Worm (Caenorhabditis elegans) whole organism, late embryonic: ENCODE measurements around the gene hlh-6.

Experiments
- che-1 ChIP-seq: sonication (generic microtip); optimal IDR thresholded peaks from 2 replicates; lab custom pipeline; 2016; ENCODE audit warnings: mild to moderate bottlenecking, missing genetic modification characterization, missing compliant biosample characterization
- elt-2 ChIP-seq: sonication (generic microtip); optimal IDR thresholded peaks from 2 replicates; lab custom pipeline; 2016; ENCODE audit warnings: missing genetic modification reagents, missing genetic modification characterization, missing compliant biosample characterization
- ets-4 ChIP-seq: sonication (generic microtip); optimal IDR thresholded peaks from 2 replicates; lab custom pipeline; 2016; ENCODE audit warnings: missing genetic modification characterization, missing compliant biosample characterization
- fkh-10 ChIP-seq: fragments of 150-350 bp; optimal IDR thresholded peaks from 2 replicates; lab custom pipeline; 2014; ENCODE audit warnings: missing biosample characterization, missing genetic modification reagents, missing genetic modification characterization
- hlh-13 ChIP-seq: fragments of 200-800 bp; sonication (Bioruptor generic); optimal IDR thresholded peaks from 2 replicates; lab custom pipeline; 2018; ENCODE audit warnings: mild to moderate bottlenecking, missing genetic modification characterization, missing compliant biosample characterization
- hlh-30 ChIP-seq: sonication (generic microtip); optimal IDR thresholded peaks from 2 replicates; lab custom pipeline; 2017; ENCODE audit warnings: antibody characterized with exemption, missing genetic modification characterization, missing compliant biosample characterization; ENCODE audit not compliant: insufficient read depth
- hlh-6 ChIP-seq: sonication (generic microtip); optimal IDR thresholded peaks from 2 replicates; lab custom pipeline; 2016; ENCODE audit warnings: missing genotype, missing genetic modification characterization, missing compliant biosample characterization
- lim-6 ChIP-seq: sonication (generic microtip); optimal IDR thresholded peaks from 2 replicates; lab custom pipeline; 2016; ENCODE audit warnings: missing genetic modification characterization, missing compliant biosample characterization
- pros-1 ChIP-seq: fragments of 150-350 bp; optimal IDR thresholded peaks from 2 replicates; lab custom pipeline; 2014; ENCODE audit warnings: missing biosample characterization, missing genetic modification reagents, missing genetic modification characterization
- zip-5 ChIP-seq: sonication (generic microtip); optimal IDR thresholded peaks from 2 replicates; lab custom pipeline; 2016; ENCODE audit warnings: missing genetic modification characterization, missing compliant biosample characterization

- TF ChIP-seq lim-6 (tag; lab: Kevin White, UChicago) (no peak), che-1 (tag; lab: Kevin White, UChicago) (no peak), fkh-10 (GFP tag; lab: Kevin White, UChicago) (no peak), elt-2 (tag; lab: Kevin White, UChicago) (no peak), pros-1 (tag; lab: Kevin White, UChicago) (no peak), ets-4 (tag; lab: Kevin White, UChicago) (no peak), hlh-13 (GFP tag; lab: Kevin White, UChicago) (no peak), hlh-30 (tag; lab: Kevin White, UChicago) (no peak), hlh-6 (tag; lab: Kevin White, UChicago) (no peak), zip-5 (tag; lab: Kevin White, UChicago) (no peak)
Observed at ce11 chrII:9625930-9626329, 11.3 kb upstream of the hlh-6 start.
